Worm (Caenorhabditis elegans) whole organism, L4 larva: ENCODE data around the gene immp-1.

ENCODE experiments used
- T20F7.1 ChIP-seq: fragments of 200-800 bp; sonication (Bioruptor generic); optimal IDR thresholded peaks from 2 replicates; lab custom pipeline; 2018; ENCODE audit warnings: mild to moderate bottlenecking, missing genetic modification characterization, missing compliant biosample characterization
- Y105C5A.15 ChIP-seq: fragments of 200-800 bp; sonication (Bioruptor generic); IDR thresholded peaks from 2 replicates; pipeline ENCODE4 v1.3.6; 2022; ENCODE audit warnings: missing genetic modification characterization, missing compliant biosample characterization
- Y75B8A.6 ChIP-seq: fragments of 200-800 bp; sonication (Bioruptor generic); IDR thresholded peaks from 2 replicates; pipeline ENCODE4 v1.3.6; 2022; ENCODE audit warnings: missing genetic modification reagents, missing genetic modification characterization, missing compliant biosample characterization
- aha-1 ChIP-seq: fragments of 150-350 bp; peaks from one replicate; lab custom pipeline; 2014; ENCODE audit warnings: missing biosample characterization, missing genetic modification characterization
- ama-1 ChIP-seq: fragments of 150-350 bp; optimal IDR thresholded peaks from 2 replicates; lab custom pipeline; 2014; ENCODE audit warnings: inconsistent platforms, mixed read lengths
- ceh-20 ChIP-seq: fragments of 200-800 bp; sonication (Bioruptor generic); IDR thresholded peaks from 2 replicates; pipeline ENCODE4 v1.3.6; 2022; ENCODE audit warnings: missing genetic modification reagents, missing genetic modification characterization, missing compliant biosample characterization
- ceh-28 ChIP-seq: fragments of 150-350 bp; optimal IDR thresholded peaks from 2 replicates; lab custom pipeline; 2014; ENCODE audit warnings: missing biosample characterization, missing genetic modification reagents, missing genetic modification characterization
- ceh-82 ChIP-seq: sonication (generic microtip); optimal IDR thresholded peaks from 2 replicates; lab custom pipeline; 2017; ENCODE audit warnings: missing biosample characterization, missing genetic modification characterization
- ces-1 ChIP-seq: fragments of 150-350 bp; sonication (generic microtip); optimal IDR thresholded peaks from 4 replicates; lab custom pipeline; 2014; ENCODE audit warnings: missing biosample characterization, missing genetic modification reagents, missing genetic modification characterization
- cey-2 ChIP-seq: sonication (generic microtip); optimal IDR thresholded peaks from 3 replicates; lab custom pipeline; 2017; ENCODE audit warnings: missing genetic modification characterization, mild to moderate bottlenecking, missing compliant biosample characterization, antibody characterized with exemption, borderline replicate concordance; ENCODE audit not compliant: insufficient read depth
- daf-16 ChIP-seq, 3 experiments: sonication (generic microtip); optimal IDR thresholded peaks; 2 replicates each; lab custom pipeline; 2016 to 2017; ENCODE audit warnings: missing genetic modification characterization in 3 of 3, missing genetic modification reagents in 3 of 3, mild to moderate bottlenecking in 2 of 3, missing compliant biosample characterization in 2 of 3, missing biosample characterization in 1 of 3, moderate library complexity in 1 of 3
- daf-19 ChIP-seq: fragments of 200-800 bp; sonication (Bioruptor generic); conservative IDR thresholded peaks from 2 replicates; pipeline ENCODE4 v1.3.6; 2022; ENCODE audit warnings: missing genetic modification characterization, missing compliant biosample characterization
- dmd-9 ChIP-seq: fragments of 200-800 bp; sonication (Bioruptor generic); IDR thresholded peaks from 2 replicates; pipeline ENCODE4 v1.3.6; 2022; ENCODE audit warnings: missing genetic modification reagents, missing genetic modification characterization, missing compliant biosample characterization
- duxl-1 ChIP-seq: sonication (generic microtip); optimal IDR thresholded peaks from 2 replicates; lab custom pipeline; 2016; ENCODE audit warnings: mild to moderate bottlenecking, missing genetic modification characterization, moderate library complexity, missing compliant biosample characterization; ENCODE audit not compliant: poor library complexity
- dve-1 ChIP-seq: sonication (generic microtip); optimal IDR thresholded peaks from 2 replicates; lab custom pipeline; 2017; ENCODE audit warnings: antibody characterized with exemption, mild to moderate bottlenecking, missing genetic modification characterization, missing compliant biosample characterization; ENCODE audit not compliant: insufficient read depth
- fos-1 ChIP-seq: fragments of 150-350 bp; optimal IDR thresholded peaks from 2 replicates; lab custom pipeline; 2014; ENCODE audit warnings: missing biosample characterization, missing genetic modification characterization
- gei-8 ChIP-seq: fragments of 200-800 bp; sonication (Bioruptor generic); optimal IDR thresholded peaks from 2 replicates; lab custom pipeline; 2018; ENCODE audit warnings: mild to moderate bottlenecking, missing genetic modification characterization, missing compliant biosample characterization
- hif-1 ChIP-seq, 2 experiments: sonication (generic microtip); optimal IDR thresholded peaks; 2 replicates each; lab custom pipeline; 2016 to 2017; ENCODE audit warnings: missing compliant biosample characterization in 2 of 2, missing genetic modification characterization in 2 of 2, missing genetic modification reagents in 2 of 2, missing genotype in 2 of 2, mild to moderate bottlenecking in 1 of 2
- hlh-11 ChIP-seq: fragments of 200-800 bp; sonication (Bioruptor generic); optimal IDR thresholded peaks from 2 replicates; lab custom pipeline; 2018; ENCODE audit warnings: mild to moderate bottlenecking, missing genetic modification characterization, missing compliant biosample characterization
- hlh-30 ChIP-seq: sonication (generic microtip); optimal IDR thresholded peaks from 2 replicates; lab custom pipeline; 2017; ENCODE audit warnings: antibody characterized with exemption, mild to moderate bottlenecking, missing genetic modification characterization, missing compliant biosample characterization; ENCODE audit not compliant: insufficient read depth
- lim-7 ChIP-seq: fragments of 200-800 bp; sonication (Bioruptor generic); IDR thresholded peaks from 2 replicates; pipeline ENCODE4 v1.3.6; 2022; ENCODE audit warnings: missing genetic modification characterization, missing compliant biosample characterization
- lin-1 ChIP-seq: fragments of 200-800 bp; sonication (Bioruptor generic); IDR thresholded peaks from 2 replicates; pipeline ENCODE4 v1.3.6; 2022; ENCODE audit warnings: missing genetic modification reagents, missing genetic modification characterization, missing compliant biosample characterization
- madf-5 ChIP-seq, 2 experiments: fragments of 200-800 bp; sonication (Bioruptor generic); IDR thresholded peaks; 2 replicates each; pipeline ENCODE4 v1.3.6; 2022; ENCODE audit warnings: missing compliant biosample characterization in 2 of 2, missing genetic modification characterization in 2 of 2
- mdt-29 ChIP-seq: fragments of 200-800 bp; sonication (Bioruptor generic); IDR thresholded peaks from 2 replicates; pipeline ENCODE4 v1.3.6; 2022; ENCODE audit warnings: missing genetic modification reagents, missing genetic modification characterization, missing compliant biosample characterization
- mep-1 ChIP-seq: fragments of 150-350 bp; sonication (generic microtip); optimal IDR thresholded peaks from 3 replicates; lab custom pipeline; 2014; ENCODE audit warnings: missing biosample characterization, missing genetic modification characterization
- mxl-3 ChIP-seq: fragments of 200-800 bp; sonication (Bioruptor generic); optimal IDR thresholded peaks from 2 replicates; lab custom pipeline; 2018; ENCODE audit warnings: mild to moderate bottlenecking, missing genetic modification characterization, missing compliant biosample characterization
- nhr-102 ChIP-seq: sonication (generic microtip); optimal IDR thresholded peaks from 2 replicates; lab custom pipeline; 2016; ENCODE audit warnings: mild to moderate bottlenecking, missing genetic modification characterization, moderate library complexity, missing compliant biosample characterization
- nhr-111 ChIP-seq: fragments of 200-800 bp; sonication (Bioruptor generic); optimal IDR thresholded peaks from 2 replicates; lab custom pipeline; 2018; ENCODE audit warnings: mild to moderate bottlenecking, missing genetic modification characterization, missing compliant biosample characterization
- nhr-41 ChIP-seq: fragments of 200-800 bp; sonication (Bioruptor generic); IDR thresholded peaks from 2 replicates; pipeline ENCODE4 v1.3.6; 2022; ENCODE audit warnings: missing genetic modification reagents, missing genetic modification characterization, missing compliant biosample characterization
- php-3 ChIP-seq: fragments of 200-800 bp; sonication (Bioruptor generic); IDR thresholded peaks from 2 replicates; pipeline ENCODE4 v1.3.6; 2022; ENCODE audit warnings: missing genetic modification reagents, missing genetic modification characterization, missing compliant biosample characterization
- pqm-1 ChIP-seq: sonication (generic microtip); optimal IDR thresholded peaks from 2 replicates; lab custom pipeline; 2017; ENCODE audit warnings: missing biosample characterization, missing genetic modification characterization
- saeg-2 ChIP-seq: fragments of 200-800 bp; sonication (Bioruptor generic); IDR thresholded peaks from 2 replicates; pipeline ENCODE4 v1.3.6; 2022; ENCODE audit warnings: missing genetic modification reagents, missing genetic modification characterization, missing compliant biosample characterization
- sdz-12 ChIP-seq: fragments of 200-800 bp; sonication (Bioruptor generic); optimal IDR thresholded peaks from 2 replicates; lab custom pipeline; 2018; ENCODE audit warnings: mild to moderate bottlenecking, missing genetic modification characterization, missing compliant biosample characterization
- set-16 ChIP-seq: fragments of 200-800 bp; sonication (Bioruptor generic); IDR thresholded peaks from 2 replicates; pipeline ENCODE4 v1.3.6; 2022; ENCODE audit warnings: missing genetic modification reagents, missing genetic modification characterization, missing compliant biosample characterization
- snpc-4 ChIP-seq: fragments of 150-350 bp; optimal IDR thresholded peaks from 2 replicates; lab custom pipeline; 2014; ENCODE audit warnings: missing biosample characterization, missing genetic modification characterization
- unc-130 ChIP-seq: sonication (generic microtip); optimal IDR thresholded peaks from 2 replicates; lab custom pipeline; 2016; ENCODE audit warnings: missing genetic modification reagents, missing genetic modification characterization, missing compliant biosample characterization
- unc-39 ChIP-seq: sonication (generic microtip); optimal IDR thresholded peaks from 2 replicates; lab custom pipeline; 2017; ENCODE audit warnings: missing biosample characterization, missing genetic modification characterization
- unc-62 ChIP-seq, 3 experiments: fragments of 150-350 bp in 1 of 3; sonication (generic microtip); optimal IDR thresholded peaks in 2 of 3; peaks in 1 of 3; 1 replicate in 1 of 3; 2 replicates in 2 of 3; lab custom pipeline; 2014 to 2017; ENCODE audit warnings: missing biosample characterization in 3 of 3, missing genetic modification characterization in 3 of 3, missing genetic modification reagents in 3 of 3, missing genotype in 1 of 3
- vab-7 ChIP-seq: fragments of 200-800 bp; sonication (Bioruptor generic); IDR thresholded peaks from 2 replicates; pipeline ENCODE4 v1.3.6; 2022; ENCODE audit warnings: missing genetic modification reagents, missing genetic modification characterization, missing compliant biosample characterization
- zfp-2 ChIP-seq: sonication (generic microtip); optimal IDR thresholded peaks from 2 replicates; lab custom pipeline; 2016; ENCODE audit warnings: mild to moderate bottlenecking, missing genetic modification characterization, missing compliant biosample characterization
- zip-11 ChIP-seq: fragments of 200-800 bp; sonication (Bioruptor generic); IDR thresholded peaks from 2 replicates; pipeline ENCODE4 v1.3.6; 2022; ENCODE audit warnings: missing genetic modification characterization, missing compliant biosample characterization
- zip-2 ChIP-seq: fragments of 150-350 bp; optimal IDR thresholded peaks from 2 replicates; lab custom pipeline; 2014; ENCODE audit warnings: missing biosample characterization, missing genetic modification characterization

Gene immp-1

DNA sequence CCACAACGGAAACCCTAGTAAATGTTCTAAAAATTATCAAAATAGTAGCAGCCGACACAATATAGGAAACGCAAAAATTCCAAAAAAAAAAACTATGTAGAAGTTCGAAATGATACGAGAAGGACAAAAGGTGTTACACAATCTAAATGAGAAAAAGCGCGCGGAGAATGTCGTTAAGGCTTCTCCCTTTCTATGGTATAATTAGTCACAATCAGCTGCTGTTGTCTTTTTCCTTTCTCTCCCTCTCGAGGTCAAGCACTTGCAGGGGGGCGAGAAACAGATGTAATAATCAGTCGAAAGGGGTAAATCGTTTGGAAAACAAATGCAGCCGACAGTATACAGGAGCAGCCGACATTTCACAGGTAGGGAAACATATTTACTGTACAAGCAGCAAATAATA is 43.3 kb upstream of the immp-1 start:
- no peak for TF ChIP-seq zfp-2 (tag; lab: Kevin White, UChicago)
- no peak for TF ChIP-seq ceh-82 (tag; lab: Kevin White, UChicago)
- TF ChIP-seq T20F7.1 (GFP tag; lab: Kevin White, UChicago), result no peak
- TF ChIP-seq php-3, result no peak

DNA sequence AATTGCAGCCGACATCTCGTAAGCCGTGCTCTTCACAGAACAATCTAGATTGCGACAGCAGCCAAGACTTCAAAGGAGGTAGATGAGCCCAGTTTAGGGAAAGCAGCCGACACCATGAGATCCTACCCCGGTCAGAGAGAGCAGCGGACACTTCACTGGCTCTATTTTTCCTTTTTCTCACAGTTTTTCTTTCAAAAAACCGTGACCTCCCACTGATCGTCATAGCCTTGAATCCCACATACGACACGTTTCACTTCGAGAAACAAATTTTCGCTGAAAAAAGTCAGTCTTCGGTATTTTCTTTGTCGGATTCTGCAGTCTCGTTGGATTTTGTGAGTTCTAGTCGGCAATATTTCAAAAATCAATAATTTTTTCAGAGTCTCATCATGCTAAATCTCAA is 42.7 kb upstream of the immp-1 start, which contains the start of gene Y41C4A.21:
Gene Y41C4A.21 (plus strand): TSS at position 301 of the 400 bp plus-strand sequence.
- TF ChIP-seq Y75B8A.6 (no peak), set-16 (GFP tag; lab: Robert Waterston, UW) (0 out of 2 replicates have a peak, but pooled peaks have one; percentile 4)

DNA sequence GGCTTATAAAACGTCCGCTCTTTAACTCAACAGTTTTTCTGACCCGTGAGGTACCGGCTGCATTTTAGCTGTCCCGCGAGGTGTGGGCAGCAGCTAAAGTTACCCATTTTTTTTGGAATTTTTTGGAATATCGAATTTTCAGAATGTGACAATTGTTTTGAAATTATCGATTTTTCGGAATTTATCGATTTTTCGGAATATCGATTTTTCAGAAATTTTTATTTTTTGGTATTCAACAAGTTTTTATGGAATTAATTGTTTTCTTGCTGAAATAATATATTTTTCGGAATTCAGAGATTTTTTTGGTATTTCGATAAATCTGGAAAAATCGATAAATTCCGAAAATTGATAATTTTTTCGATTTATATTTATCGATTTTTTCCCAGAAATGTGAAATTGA is 41.8 kb upstream of the immp-1 start:
- TF ChIP-seq lim-7 (GFP tag; lab: Robert Waterston, UW) (no peak), vab-7 (GFP tag; lab: Robert Waterston, UW) (no peak), duxl-1 (no peak), hif-1 (tag; optimal IDR thresholded peaks at IDR 0.05; lab: Kevin White, UChicago) (no peak), ceh-28 (tag; lab: Kevin White, UChicago) (peak; percentile 95), hlh-11 (tag; lab: Kevin White, UChicago) (no peak), nhr-41 (GFP tag; lab: Robert Waterston, UW) (no peak), mep-1 (tag; lab: Kevin White, UChicago) (peak; percentile 11), hlh-30 (tag; lab: Kevin White, UChicago) (no peak), lin-1 (no peak)

- TF ChIP-seq daf-19 (GFP tag; lab: Robert Waterston, UW), result no peak
- TF ChIP-seq aha-1 (tag; lab: Kevin White, UChicago), result peak; percentile 29
- TF ChIP-seq daf-16 (GFP tag; optimal IDR thresholded peaks at IDR 0.05; lab: Kevin White, UChicago), result no peak
- no peak for TF ChIP-seq daf-16 (tag; optimal IDR thresholded peaks at IDR 0.05; lab: Kevin White, UChicago)
Measured at ce11 chrIII:11737527-11737926, 37.2 kb upstream of the immp-1 start, which contains the start of gene sup-1. Gene sup-1, minus strand, starts transcription at chrIII:11737627.

ce11 chrIII:11738482-11738881 is 36.3 kb upstream of the immp-1 start:
- TF ChIP-seq nhr-102 (tag; lab: Kevin White, UChicago) (no peak), dmd-9 (GFP tag; lab: Robert Waterston, UW) (no peak), nhr-111 (GFP tag; lab: Kevin White, UChicago) (no peak), madf-5 (GFP tag; IDR thresholded peaks at IDR 0.05; lab: Robert Waterston, UW) (no peak), snpc-4 (tag; lab: Kevin White, UChicago) (no peak), mep-1 (tag; lab: Kevin White, UChicago) (peak; percentile 30), php-3 (no peak), gei-8 (GFP tag; lab: Kevin White, UChicago) (no peak), ceh-82 (tag; lab: Kevin White, UChicago) (no peak), sdz-12 (GFP tag; lab: Kevin White, UChicago) (no peak), aha-1 (tag; lab: Kevin White, UChicago) (peak; percentile 59), fos-1 (tag; lab: Kevin White, UChicago) (no peak), zip-11 (GFP tag; lab: Robert Waterston, UW) (no peak), zfp-2 (tag; lab: Kevin White, UChicago) (no peak), T20F7.1 (GFP tag; lab: Kevin White, UChicago) (no peak), mdt-29 (no peak), mxl-3 (no peak), unc-130 (GFP tag; lab: Kevin White, UChicago) (no peak), ces-1 (GFP tag; lab: Kevin White, UChicago) (no peak), unc-39 (no peak), dve-1 (tag; lab: Kevin White, UChicago) (peak; percentile 6), saeg-2 (GFP tag; lab: Robert Waterston, UW) (no peak), zip-2 (tag; lab: Kevin White, UChicago) (no peak), unc-62 (GFP tag; optimal IDR thresholded peaks at IDR 0.05 in 1 of 2; lab: Kevin White, UChicago) (peak in 1 of 2 experiments; percentile 65), unc-62 (tag; optimal IDR thresholded peaks at IDR 0.05; lab: Kevin White, UChicago) (no peak), pqm-1 (tag; lab: Kevin White, UChicago) (no peak), hif-1 (tag; optimal IDR thresholded peaks at IDR 0.05; lab: Kevin White, UChicago) (peak in 1 of 2 experiments; percentile 3), ama-1 (lab: Kevin White, UChicago) (no peak), cey-2 (no peak), Y105C5A.15 (GFP tag; lab: Robert Waterston, UW) (no peak), ceh-20 (GFP tag; lab: Robert Waterston, UW) (peak; percentile 62; the same call in 1 of the 2 replicates)
